Worm (Caenorhabditis elegans) whole organism, L4 larva: ENCODE results near the gene T28A8.4.

Source experiments
- D1046.2 ChIP-seq: fragments of 200-800 bp; sonication (Bioruptor generic); IDR thresholded peaks from 2 replicates; pipeline ENCODE4 v1.3.6; 2022; ENCODE audit warnings: missing genetic modification characterization, missing compliant biosample characterization
- F10B5.3 ChIP-seq: sonication (generic microtip); optimal IDR thresholded peaks from 2 replicates; lab custom pipeline; 2016; ENCODE audit warnings: mild to moderate bottlenecking, missing genetic modification characterization, missing compliant biosample characterization
- F37D6.2 ChIP-seq: sonication (generic microtip); optimal IDR thresholded peaks from 2 replicates; lab custom pipeline; 2016; ENCODE audit warnings: mild to moderate bottlenecking, missing genetic modification characterization, missing compliant biosample characterization
- T20F7.1 ChIP-seq: fragments of 200-800 bp; sonication (Bioruptor generic); optimal IDR thresholded peaks from 2 replicates; lab custom pipeline; 2018; ENCODE audit warnings: mild to moderate bottlenecking, missing genetic modification characterization, missing compliant biosample characterization
- T26A8.4 ChIP-seq: fragments of 200-800 bp; sonication (Bioruptor generic); IDR thresholded peaks from 2 replicates; pipeline ENCODE4 v1.3.6; 2022; ENCODE audit warnings: missing genetic modification characterization, missing compliant biosample characterization
- Y105C5A.15 ChIP-seq: fragments of 200-800 bp; sonication (Bioruptor generic); IDR thresholded peaks from 2 replicates; pipeline ENCODE4 v1.3.6; 2022; ENCODE audit warnings: missing genetic modification characterization, missing compliant biosample characterization
- Y48G9A.11 ChIP-seq: fragments of 200-800 bp; sonication (Bioruptor generic); IDR thresholded peaks from 2 replicates; pipeline ENCODE4 v1.3.6; 2022; ENCODE audit warnings: missing genetic modification reagents, missing genetic modification characterization, missing compliant biosample characterization
- ZK337.2 ChIP-seq: fragments of 200-800 bp; sonication (Bioruptor generic); IDR thresholded peaks from 2 replicates; pipeline ENCODE4 v1.3.6; 2022; ENCODE audit warnings: missing genetic modification reagents, missing genetic modification characterization, missing compliant biosample characterization
- aha-1 ChIP-seq: fragments of 150-350 bp; peaks from one replicate; lab custom pipeline; 2014; ENCODE audit warnings: missing biosample characterization, missing genetic modification characterization
- ceh-32 ChIP-seq: sonication (generic microtip); optimal IDR thresholded peaks from 2 replicates; lab custom pipeline; 2016; ENCODE audit warnings: mild to moderate bottlenecking, missing genetic modification characterization, missing compliant biosample characterization; ENCODE audit not compliant: poor library complexity
- ces-1 ChIP-seq: fragments of 150-350 bp; sonication (generic microtip); optimal IDR thresholded peaks from 4 replicates; lab custom pipeline; 2014; ENCODE audit warnings: missing biosample characterization, missing genetic modification reagents, missing genetic modification characterization
- cey-2 ChIP-seq: sonication (generic microtip); optimal IDR thresholded peaks from 3 replicates; lab custom pipeline; 2017; ENCODE audit warnings: missing genetic modification characterization, mild to moderate bottlenecking, missing compliant biosample characterization, antibody characterized with exemption, borderline replicate concordance; ENCODE audit not compliant: insufficient read depth
- ctbp-1 ChIP-seq: fragments of 200-800 bp; sonication (Bioruptor generic); IDR thresholded peaks from 2 replicates; pipeline ENCODE4 v1.3.6; 2022; ENCODE audit warnings: missing genetic modification reagents, missing genetic modification characterization, missing compliant biosample characterization
- daf-12 ChIP-seq: fragments of 150-350 bp; optimal IDR thresholded peaks from 2 replicates; lab custom pipeline; 2014; ENCODE audit warnings: missing biosample characterization, missing genetic modification reagents, missing genetic modification characterization
- daf-19 ChIP-seq: fragments of 200-800 bp; sonication (Bioruptor generic); conservative IDR thresholded peaks from 2 replicates; pipeline ENCODE4 v1.3.6; 2022; ENCODE audit warnings: missing genetic modification characterization, missing compliant biosample characterization
- daf-8 ChIP-seq: fragments of 200-800 bp; sonication (Bioruptor generic); IDR thresholded peaks from 2 replicates; pipeline ENCODE4 v1.3.6; 2022; ENCODE audit warnings: missing genetic modification characterization, missing compliant biosample characterization
- dmd-6 ChIP-seq: fragments of 200-800 bp; sonication (Bioruptor generic); IDR thresholded peaks from 2 replicates; pipeline ENCODE4 v1.3.6; 2022; ENCODE audit warnings: missing genetic modification reagents, missing genetic modification characterization, missing compliant biosample characterization
- hif-1 ChIP-seq, 2 experiments: sonication (generic microtip); optimal IDR thresholded peaks; 2 replicates each; lab custom pipeline; 2016 to 2017; ENCODE audit warnings: missing compliant biosample characterization in 2 of 2, missing genetic modification characterization in 2 of 2, missing genetic modification reagents in 2 of 2, missing genotype in 2 of 2, mild to moderate bottlenecking in 1 of 2
- hlh-30 ChIP-seq: sonication (generic microtip); optimal IDR thresholded peaks from 2 replicates; lab custom pipeline; 2017; ENCODE audit warnings: antibody characterized with exemption, mild to moderate bottlenecking, missing genetic modification characterization, missing compliant biosample characterization; ENCODE audit not compliant: insufficient read depth
- lin-29 ChIP-seq: fragments of 200-800 bp; sonication (Bioruptor generic); IDR thresholded peaks from 2 replicates; pipeline ENCODE4 v1.3.6; 2022; ENCODE audit warnings: missing genetic modification reagents, missing genetic modification characterization, missing compliant biosample characterization
- lir-3 ChIP-seq: sonication (generic microtip); optimal IDR thresholded peaks from 2 replicates; lab custom pipeline; 2016; ENCODE audit warnings: mild to moderate bottlenecking, missing genetic modification characterization, missing compliant biosample characterization
- lsy-2 ChIP-seq, 2 experiments: fragments of 150-350 bp in 1 of 2; sonication (generic microtip) in 1 of 2; optimal IDR thresholded peaks; 2 replicates each; lab custom pipeline; 2014 to 2017; ENCODE audit warnings: missing biosample characterization in 2 of 2, missing genetic modification characterization in 2 of 2
- madf-9 ChIP-seq: fragments of 200-800 bp; sonication (Bioruptor generic); conservative IDR thresholded peaks from 2 replicates; pipeline ENCODE4 v1.3.6; 2022; ENCODE audit warnings: missing genetic modification reagents, missing genetic modification characterization, missing compliant biosample characterization
- mxl-2 ChIP-seq: fragments of 200-800 bp; sonication (Bioruptor generic); conservative IDR thresholded peaks from 2 replicates; pipeline ENCODE4 v1.3.6; 2022; ENCODE audit warnings: missing genetic modification reagents, missing genetic modification characterization, missing compliant biosample characterization
- mxl-3 ChIP-seq: fragments of 200-800 bp; sonication (Bioruptor generic); optimal IDR thresholded peaks from 2 replicates; lab custom pipeline; 2018; ENCODE audit warnings: mild to moderate bottlenecking, missing genetic modification characterization, missing compliant biosample characterization
- nhr-10 ChIP-seq: fragments of 150-350 bp; optimal IDR thresholded peaks from 2 replicates; lab custom pipeline; 2014; ENCODE audit warnings: missing biosample characterization, missing genetic modification characterization
- nhr-102 ChIP-seq: sonication (generic microtip); optimal IDR thresholded peaks from 2 replicates; lab custom pipeline; 2016; ENCODE audit warnings: mild to moderate bottlenecking, missing genetic modification characterization, moderate library complexity, missing compliant biosample characterization
- nhr-111 ChIP-seq: fragments of 200-800 bp; sonication (Bioruptor generic); optimal IDR thresholded peaks from 2 replicates; lab custom pipeline; 2018; ENCODE audit warnings: mild to moderate bottlenecking, missing genetic modification characterization, missing compliant biosample characterization
- nhr-25 ChIP-seq: sonication (generic microtip); optimal IDR thresholded peaks from 2 replicates; lab custom pipeline; 2017; ENCODE audit warnings: missing genetic modification characterization, mild to moderate bottlenecking, missing compliant biosample characterization, antibody characterized with exemption, moderate library complexity, borderline replicate concordance; ENCODE audit not compliant: insufficient read depth
- nhr-6 ChIP-seq: fragments of 150-350 bp; optimal IDR thresholded peaks from 2 replicates; lab custom pipeline; 2014; ENCODE audit warnings: missing biosample characterization, missing genetic modification characterization
- nhr-76 ChIP-seq: fragments of 150-350 bp; optimal IDR thresholded peaks from 2 replicates; lab custom pipeline; 2014; ENCODE audit warnings: missing biosample characterization, missing genetic modification characterization
- php-3 ChIP-seq: fragments of 200-800 bp; sonication (Bioruptor generic); IDR thresholded peaks from 2 replicates; pipeline ENCODE4 v1.3.6; 2022; ENCODE audit warnings: missing genetic modification reagents, missing genetic modification characterization, missing compliant biosample characterization
- pqm-1 ChIP-seq: sonication (generic microtip); optimal IDR thresholded peaks from 2 replicates; lab custom pipeline; 2017; ENCODE audit warnings: missing biosample characterization, missing genetic modification characterization
- rbr-2 ChIP-seq: sonication (generic microtip); optimal IDR thresholded peaks from 2 replicates; lab custom pipeline; 2016; ENCODE audit warnings: missing genotype, missing genetic modification characterization, missing compliant biosample characterization
- snpc-1.2 ChIP-seq: fragments of 200-800 bp; sonication (Bioruptor generic); IDR thresholded peaks from 2 replicates; pipeline ENCODE4 v1.3.6; 2022; ENCODE audit warnings: missing genetic modification reagents, missing genetic modification characterization, missing compliant biosample characterization
- snpc-4 ChIP-seq: fragments of 150-350 bp; optimal IDR thresholded peaks from 2 replicates; lab custom pipeline; 2014; ENCODE audit warnings: missing biosample characterization, missing genetic modification characterization
- spr-3 ChIP-seq: fragments of 200-800 bp; sonication (Bioruptor generic); optimal IDR thresholded peaks from 2 replicates; lab custom pipeline; 2018; ENCODE audit warnings: mild to moderate bottlenecking, missing genetic modification characterization, missing compliant biosample characterization
- tra-1 ChIP-seq: fragments of 200-800 bp; sonication (Bioruptor generic); IDR thresholded peaks from 2 replicates; pipeline ENCODE4 v1.3.6; 2022; ENCODE audit warnings: missing genetic modification reagents, missing genetic modification characterization, missing compliant biosample characterization
- unc-130 ChIP-seq: sonication (generic microtip); optimal IDR thresholded peaks from 2 replicates; lab custom pipeline; 2016; ENCODE audit warnings: missing genetic modification reagents, missing genetic modification characterization, missing compliant biosample characterization
- unc-39 ChIP-seq: sonication (generic microtip); optimal IDR thresholded peaks from 2 replicates; lab custom pipeline; 2017; ENCODE audit warnings: missing biosample characterization, missing genetic modification characterization
- unc-62 ChIP-seq, 3 experiments: fragments of 150-350 bp in 1 of 3; sonication (generic microtip); optimal IDR thresholded peaks in 2 of 3; peaks in 1 of 3; 1 replicate in 1 of 3; 2 replicates in 2 of 3; lab custom pipeline; 2014 to 2017; ENCODE audit warnings: missing biosample characterization in 3 of 3, missing genetic modification characterization in 3 of 3, missing genetic modification reagents in 3 of 3, missing genotype in 1 of 3
- zfp-3 ChIP-seq: fragments of 200-800 bp; sonication (Bioruptor generic); conservative IDR thresholded peaks from 2 replicates; pipeline ENCODE4 v1.3.6; 2022; ENCODE audit warnings: missing genetic modification reagents, missing genetic modification characterization, missing compliant biosample characterization

The T28A8.4 gene

DNA sequence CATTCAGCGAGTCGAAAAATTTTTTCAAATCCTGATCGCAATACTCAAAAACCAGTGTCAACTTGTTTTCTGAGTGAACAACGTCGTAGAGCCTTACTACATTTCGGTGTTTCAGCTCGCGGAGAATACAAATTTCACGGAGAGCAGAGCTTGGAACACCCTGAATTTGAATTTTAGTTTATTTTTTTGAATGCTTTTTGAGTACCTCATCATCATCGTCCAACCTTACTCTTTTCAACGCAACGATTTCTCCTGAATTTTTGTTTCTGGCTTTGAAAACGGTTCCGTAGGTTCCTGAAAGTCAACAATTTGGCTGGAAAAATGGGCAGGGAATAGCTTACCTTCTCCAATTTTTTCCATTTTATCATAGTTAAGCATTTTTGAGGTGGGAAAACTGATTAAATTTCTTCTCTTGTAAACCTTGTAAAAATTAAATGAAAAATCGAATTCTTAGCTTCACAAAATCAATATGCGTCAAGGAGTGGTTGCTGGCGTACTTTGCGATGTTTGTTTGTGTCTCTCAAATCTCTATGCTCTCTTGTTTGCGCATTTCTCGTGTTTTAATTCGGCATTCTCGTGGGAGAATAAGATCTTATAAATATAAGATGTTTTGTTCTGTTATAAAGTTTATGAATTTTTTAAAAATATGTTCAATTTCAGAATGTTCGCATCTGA is 37.4 kb upstream of the T28A8.4 start, which contains the start of gene cdk-5 (continued):
- TF ChIP-seq spr-3 (no peak), nhr-6 (peak; percentile 87), nhr-10 (tag; lab: Kevin White, UChicago) (no peak), php-3 (no peak), cey-2 (tag; lab: Kevin White, UChicago) (no peak), tra-1 (GFP tag; lab: Robert Waterston, UW) (no peak), hif-1 (tag; optimal IDR thresholded peaks at IDR 0.05; lab: Kevin White, UChicago) (peak in 1 of 2 experiments; percentile 52), snpc-1.2 (GFP tag; lab: Robert Waterston, UW) (no peak), daf-19 (GFP tag; lab: Robert Waterston, UW) (no peak), T20F7.1 (no peak), lsy-2 (tag; optimal IDR thresholded peaks at IDR 0.05; lab: Kevin White, UChicago) (peak; percentile 48 to 97), D1046.2 (GFP tag; lab: Robert Waterston, UW) (no peak; the same call in 1 of the 2 replicates), unc-62 (GFP tag; optimal IDR thresholded peaks at IDR 0.05 in 1 of 2; lab: Kevin White, UChicago) (peak in 1 of 2 experiments; percentile 91), unc-62 (tag; optimal IDR thresholded peaks at IDR 0.05; lab: Kevin White, UChicago) (no peak), Y48G9A.11 (GFP tag; lab: Robert Waterston, UW) (no peak), unc-39 (tag; lab: Kevin White, UChicago) (no peak), nhr-102 (tag; lab: Kevin White, UChicago) (peak; percentile 80)

DNA sequence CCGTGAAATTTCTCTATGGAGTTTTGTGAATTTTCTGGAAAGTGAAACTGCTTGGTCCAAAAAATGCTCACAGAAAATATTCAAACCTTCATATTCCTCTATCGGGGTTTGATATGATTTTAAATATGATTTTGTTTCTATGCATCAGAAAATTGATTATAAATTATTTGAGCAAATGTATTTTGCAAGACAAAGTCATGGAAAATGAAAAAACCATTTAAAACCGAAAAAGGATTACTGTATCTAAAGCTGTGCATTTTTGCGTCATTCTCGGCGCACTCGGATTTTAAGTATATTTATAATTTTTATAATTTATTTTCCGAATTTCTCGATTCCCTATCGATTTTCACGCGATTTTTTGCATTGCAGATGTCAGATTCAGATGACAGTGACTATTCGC is 32.0 kb upstream of the T28A8.4 start, which contains the start of gene pssy-2:
Gene pssy-2, plus strand, starts transcription at position 301 of the 400 bp plus-strand sequence.
- no peak for TF ChIP-seq snpc-4
- TF ChIP-seq nhr-25 (tag; lab: Kevin White, UChicago): no peak
- TF ChIP-seq rbr-2 (tag; lab: Kevin White, UChicago): no peak
- TF ChIP-seq ces-1 (GFP tag; lab: Kevin White, UChicago): no peak
- TF ChIP-seq dmd-6 (GFP tag; lab: Robert Waterston, UW): no peak
- no peak for TF ChIP-seq F10B5.3 (tag; lab: Kevin White, UChicago)

DNA sequence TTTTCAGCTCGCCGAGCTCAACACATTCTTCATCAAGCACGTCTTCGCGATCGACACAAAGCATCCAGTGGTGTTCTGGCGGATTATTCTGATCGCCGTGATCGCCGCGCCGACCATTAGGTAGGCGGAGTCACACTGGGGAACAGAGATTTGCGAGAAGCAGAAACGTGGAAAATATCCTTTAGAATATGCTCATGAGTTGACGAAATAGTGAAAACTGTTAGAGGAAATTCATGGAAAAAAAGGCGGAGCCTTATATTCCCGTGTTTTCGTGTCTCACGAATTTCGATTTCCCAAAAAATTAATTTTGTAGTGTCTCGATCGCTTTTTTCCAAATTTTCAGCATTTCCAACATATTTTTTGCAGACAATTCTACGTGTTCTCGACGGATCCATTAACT is 29.0 kb upstream of the T28A8.4 start:
- TF ChIP-seq hlh-30 (tag; lab: Kevin White, UChicago): no peak
- no peak for TF ChIP-seq dmd-6 (GFP tag; lab: Robert Waterston, UW)
- no peak for TF ChIP-seq daf-8
- TF ChIP-seq zfp-3 (GFP tag; lab: Robert Waterston, UW): no peak
- no peak for TF ChIP-seq mxl-3 (GFP tag; lab: Kevin White, UChicago)
- TF ChIP-seq unc-130 (GFP tag; lab: Kevin White, UChicago): no peak
- TF ChIP-seq T26A8.4: no peak
- TF ChIP-seq, all 104 proteins: peak for 0

DNA sequence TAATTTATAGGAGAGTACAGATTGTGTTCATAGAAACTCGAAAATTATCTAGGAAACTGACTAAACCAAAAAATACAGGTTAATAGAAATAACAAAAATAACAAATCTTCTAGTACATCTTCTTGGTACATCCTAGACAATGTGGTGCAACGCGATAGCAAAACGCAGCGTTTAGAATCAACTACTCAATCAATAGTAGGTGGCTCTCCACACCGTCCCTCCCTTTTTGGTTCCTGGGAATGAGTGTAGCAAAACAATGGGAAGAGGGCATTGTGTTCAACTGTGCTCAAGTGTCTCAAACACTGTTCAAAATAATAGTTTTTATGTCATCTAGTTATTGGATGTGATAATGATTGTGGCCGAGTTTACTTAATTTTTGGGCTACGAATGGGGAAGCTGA is 26.8 kb upstream of the T28A8.4 start, which contains the start of gene T27E9.6:
Gene T27E9.6, minus strand, starts transcription at position 101 of the 400 bp plus-strand sequence.
- TF ChIP-seq ceh-32 (tag; lab: Kevin White, UChicago) (no peak), aha-1 (peak; percentile 43)

DNA sequence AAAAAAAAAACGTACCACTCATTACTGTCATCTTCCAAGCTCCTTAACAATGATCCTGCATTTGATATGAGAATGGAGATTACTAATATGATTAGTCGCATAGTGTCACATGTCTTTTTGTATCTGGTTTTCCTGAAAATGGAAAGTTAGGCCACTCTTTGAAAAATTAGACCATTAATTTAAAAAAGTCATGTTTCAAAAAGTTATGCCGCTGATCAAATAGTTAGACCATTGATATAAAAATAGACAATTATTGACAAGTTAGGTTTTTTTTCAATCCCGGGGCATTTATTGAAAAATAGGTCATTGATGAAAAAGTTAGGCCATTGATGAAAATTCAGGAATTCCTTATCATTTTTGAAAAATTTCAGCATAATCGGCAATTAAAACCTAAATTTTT is 19.5 kb upstream of the T28A8.4 start, which contains the start of gene acc-4:
Gene acc-4, minus strand, starts transcription at position 101 of the 400 bp plus-strand sequence.
- no peak for TF ChIP-seq ZK337.2 (GFP tag; lab: Robert Waterston, UW)
- no peak for TF ChIP-seq madf-9 (GFP tag; lab: Robert Waterston, UW)
- no peak for TF ChIP-seq hlh-30 (tag; lab: Kevin White, UChicago)
- no peak for TF ChIP-seq nhr-76
- no peak for TF ChIP-seq T20F7.1
- TF ChIP-seq Y48G9A.11 (GFP tag; lab: Robert Waterston, UW): no peak
- no peak for TF ChIP-seq ctbp-1
- no peak for TF ChIP-seq pqm-1 (tag; lab: Kevin White, UChicago)
- no peak for TF ChIP-seq lin-29 (GFP tag; lab: Robert Waterston, UW)
- TF ChIP-seq mxl-3 (GFP tag; lab: Kevin White, UChicago): no peak
- TF ChIP-seq Y105C5A.15 (GFP tag; lab: Robert Waterston, UW): no peak
- no peak for TF ChIP-seq F37D6.2
- no peak for TF ChIP-seq daf-12 (tag; lab: Kevin White, UChicago)
- no peak for TF ChIP-seq mxl-2 (GFP tag; lab: Robert Waterston, UW)
- no peak for TF ChIP-seq lir-3 (tag; lab: Kevin White, UChicago)
- no peak for TF ChIP-seq nhr-111 (GFP tag; lab: Kevin White, UChicago)
